Worm (Caenorhabditis elegans): ENCODE data around the gene ZK616.3.
"Not testable (repeated sequence)": the region's sequence is repeated elsewhere in the genome, so short reads cannot be mapped to it uniquely, and the experiment has no call there.

DNA sequence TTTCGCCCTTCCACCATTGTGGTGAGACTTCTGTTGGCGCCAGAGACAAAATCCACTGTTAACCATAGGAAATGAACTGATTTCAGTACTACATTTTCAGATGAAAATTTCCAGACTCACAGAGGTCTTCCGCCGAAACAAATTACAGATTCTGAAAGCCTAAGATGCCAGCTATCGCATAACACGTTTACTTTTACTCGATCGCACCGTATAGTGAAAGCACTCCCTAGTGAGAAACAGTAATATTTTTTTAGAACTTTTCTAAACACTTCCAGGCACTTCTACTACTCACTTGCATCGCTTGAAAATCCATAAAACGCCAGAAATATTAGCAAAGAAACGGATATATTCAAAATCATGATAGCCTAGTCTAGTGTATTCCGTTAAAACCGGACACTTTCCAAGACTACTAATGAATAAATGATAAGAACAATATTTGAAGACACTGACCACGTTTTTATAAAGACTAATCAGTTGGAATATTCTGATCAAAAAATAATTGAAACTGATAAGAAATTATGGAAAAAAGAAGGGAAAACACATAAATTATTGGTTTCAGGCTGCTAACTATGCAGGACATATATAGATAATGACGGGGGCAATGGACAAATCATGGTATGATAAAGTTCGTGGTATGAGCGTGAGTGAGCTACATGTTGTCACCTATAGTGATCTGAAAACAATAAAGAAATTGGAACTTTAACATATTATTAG lies 46.2 kb upstream of the ZK616.3 start, which contains the start of gene gba-4:
- not testable (repeated sequence) for TF ChIP-seq lsy-2 (tag; optimal IDR thresholded peaks at IDR 0.05); mdl-1 (tag; optimal IDR thresholded peaks at IDR 0.05); unc-62 (GFP tag; optimal IDR thresholded peaks at IDR 0.05 in 1 of 2); unc-62 (tag; optimal IDR thresholded peaks at IDR 0.05); ztf-11 (tag; optimal IDR thresholded peaks at IDR 0.05); lin-1 (GFP tag; IDR thresholded peaks at IDR 0.05); pha-4 (GFP tag; IDR thresholded peaks at IDR 0.05); pha-4 (tag; optimal IDR thresholded peaks at IDR 0.05); ceh-82 (tag; optimal IDR thresholded peaks at IDR 0.05)

Data from whole organism, L4 larva.